Fruit fly (Drosophila melanogaster): ENCODE measurements around the gene CG4565.

CG4565 gene

DNA sequence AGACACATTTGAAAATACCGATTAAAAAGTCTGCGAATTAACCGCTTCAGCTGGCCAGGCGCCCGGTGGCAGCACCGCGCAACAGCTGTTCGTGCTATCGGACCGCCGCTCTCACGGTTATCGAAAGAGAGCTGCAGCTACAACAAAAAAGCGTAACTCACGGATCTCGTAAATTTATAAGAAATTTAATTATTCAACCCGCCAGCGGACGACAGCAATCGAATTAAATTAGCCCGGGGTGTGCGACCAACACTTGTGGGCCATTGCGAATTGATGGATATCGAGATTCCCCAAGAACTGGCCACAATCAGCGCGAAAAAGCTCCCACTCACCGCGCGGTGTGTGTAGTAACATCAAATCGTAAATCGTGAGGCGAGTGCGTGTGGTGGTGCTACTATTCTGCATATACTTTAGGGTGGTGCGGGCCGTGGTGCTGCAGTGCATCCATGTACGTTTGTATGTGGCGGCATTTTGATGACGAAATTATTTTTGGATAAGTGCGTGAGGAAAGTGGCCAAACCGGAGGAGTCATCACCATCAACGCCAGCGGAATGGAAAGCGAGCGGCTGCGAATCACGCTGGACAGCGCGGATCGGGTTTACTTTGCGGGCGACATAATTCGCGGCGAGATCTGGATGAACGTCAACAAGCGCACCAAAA, 33.0 kb downstream of the CG4565 start, which contains the start of gene Leash (continued):
- TF ChIP-seq fd102C (GFP tag; optimal IDR thresholded peaks at IDR 0.05) (no peak), CG10959 (GFP tag; IDR thresholded peaks at IDR 0.05) (no peak), Meics (GFP tag; optimal IDR thresholded peaks at IDR 0.05) (no peak), CG12391 (tag; optimal IDR thresholded peaks at IDR 0.05) (no peak), NfI (GFP tag; optimal IDR thresholded peaks at IDR 0.05) (no peak), CG10462 (GFP tag; optimal IDR thresholded peaks at IDR 0.05) (no peak), gfzf (GFP tag; optimal IDR thresholded peaks at IDR 0.05) (peak; percentile 36), CG18599 (GFP tag; optimal IDR thresholded peaks at IDR 0.05) (no peak), B-H2 (GFP tag; optimal IDR thresholded peaks at IDR 0.05) (no peak), Asciz (GFP tag; optimal IDR thresholded peaks at IDR 0.05) (no peak), CG31365 (tag; optimal IDR thresholded peaks at IDR 0.05) (no peak), CG8765 (GFP tag; IDR thresholded peaks at IDR 0.05) (no peak), Deaf1 (tag; optimal IDR thresholded peaks at IDR 0.05) (no peak), oc (tag; optimal IDR thresholded peaks at IDR 0.05) (no peak), pho (GFP tag; optimal IDR thresholded peaks at IDR 0.05) (no peak), bbx (GFP tag; IDR thresholded peaks at IDR 0.05; ENCODE audit: partially characterized antibody) (peak; percentile 67), zen (tag; optimal IDR thresholded peaks at IDR 0.05) (no peak), CG17186 (GFP tag; optimal IDR thresholded peaks at IDR 0.05) (peak; percentile 27), dati (GFP tag; IDR thresholded peaks at IDR 0.05) (no peak), tup (GFP tag; optimal IDR thresholded peaks at IDR 0.05) (no peak), CG6272 (GFP tag; IDR thresholded peaks at IDR 0.05) (no peak), Side (GFP tag; optimal IDR thresholded peaks at IDR 0.05) (no peak), CG4360 (GFP tag; IDR thresholded peaks at IDR 0.05) (peak; percentile 73), CG12744 (GFP tag; optimal IDR thresholded peaks at IDR 0.05) (no peak), Dbx (GFP tag; IDR thresholded peaks at IDR 0.05) (no peak), salm (tag; optimal IDR thresholded peaks at IDR 0.05) (no peak), ato (GFP tag; IDR thresholded peaks at IDR 0.05; ENCODE audit: partially characterized antibody) (peak; percentile 31; the same call in 1 of the 2 replicates), her (GFP tag; optimal IDR thresholded peaks at IDR 0.05) (no peak), exex (tag; optimal IDR thresholded peaks at IDR 0.05) (no peak), CG3838 (GFP tag; optimal IDR thresholded peaks at IDR 0.05) (no peak), CG32532 (GFP tag; IDR thresholded peaks at IDR 0.05) (no peak), Myb (GFP tag; optimal IDR thresholded peaks at IDR 0.05) (peak; percentile 86), CG12299 (tag; optimal IDR thresholded peaks at IDR 0.05) (no peak), CG13624 (GFP tag; optimal IDR thresholded peaks at IDR 0.05) (no peak), B-H1 (GFP tag; IDR thresholded peaks at IDR 0.05) (no peak), prd (optimal IDR thresholded peaks at IDR 0.05) (no peak), prd (GFP tag; IDR thresholded peaks at IDR 0.05) (no peak), Rx (GFP tag; IDR thresholded peaks at IDR 0.05) (no peak), dan (GFP tag; IDR thresholded peaks at IDR 0.05) (no peak), CG1602 (GFP tag; optimal IDR thresholded peaks at IDR 0.05) (no peak), Eip74EF (GFP tag; optimal IDR thresholded peaks at IDR 0.05) (no peak), Med (GFP tag) (peak; percentile 36), otp (GFP tag; IDR thresholded peaks at IDR 0.05) (no peak), CG7928 (GFP tag; optimal IDR thresholded peaks at IDR 0.05) (no peak), trem (tag; optimal IDR thresholded peaks at IDR 0.05) (peak; percentile 64), CG10654 (GFP tag; optimal IDR thresholded peaks at IDR 0.05) (no peak), CG14667 (GFP tag; IDR thresholded peaks at IDR 0.05) (no peak), Aef1 (GFP tag; IDR thresholded peaks at IDR 0.05) (peak; percentile 27; the same call in 1 of the 3 replicates), CG11456 (GFP tag; IDR thresholded peaks at IDR 0.05) (no peak), Hand (GFP tag; optimal IDR thresholded peaks at IDR 0.05) (no peak), Awh (GFP tag; IDR thresholded peaks at IDR 0.05) (no peak)

All from whole organism, embryonic.